Worm (Caenorhabditis elegans) whole organism, young adult: ENCODE measurements around the gene F36H1.3.

Experiments used
- B0019.2 ChIP-seq: fragments of 200-800 bp; sonication (Bioruptor generic); conservative IDR thresholded peaks from 2 replicates; pipeline ENCODE4 v1.3.6; 2022; ENCODE audit warnings: missing genetic modification reagents, missing genetic modification characterization, missing compliant biosample characterization
- B0035.1 ChIP-seq: sonication (generic microtip); optimal IDR thresholded peaks from 2 replicates; lab custom pipeline; 2016; ENCODE audit warnings: missing genetic modification characterization, mild to moderate bottlenecking, missing compliant biosample characterization, missing genotype, missing genetic modification reagents
- B0336.3 ChIP-seq: fragments of 200-800 bp; sonication (Bioruptor generic); IDR thresholded peaks from 2 replicates; pipeline ENCODE4 v1.3.6; 2022; ENCODE audit warnings: missing genetic modification characterization, missing compliant biosample characterization
- C17E4.6 ChIP-seq: fragments of 200-800 bp; sonication (Bioruptor generic); IDR thresholded peaks from 2 replicates; pipeline ENCODE4 v1.3.6; 2022; ENCODE audit warnings: missing genetic modification reagents, missing genetic modification characterization, missing compliant biosample characterization
- D2030.7 ChIP-seq: fragments of 200-800 bp; sonication (Bioruptor generic); IDR thresholded peaks from 2 replicates; pipeline ENCODE4 v1.3.6; 2022; ENCODE audit warnings: missing genetic modification reagents, missing genetic modification characterization, missing compliant biosample characterization
- F10E7.11 ChIP-seq: sonication (generic microtip); optimal IDR thresholded peaks from 2 replicates; lab custom pipeline; 2017; ENCODE audit warnings: mild to moderate bottlenecking, missing genetic modification characterization, moderate library complexity, missing compliant biosample characterization
- F33H1.4 ChIP-seq: fragments of 200-800 bp; sonication (Bioruptor generic); IDR thresholded peaks from 2 replicates; pipeline ENCODE4 v1.3.6; 2022; ENCODE audit warnings: missing genetic modification reagents, missing genetic modification characterization, missing compliant biosample characterization
- F55B11.4 ChIP-seq: sonication (generic microtip); optimal IDR thresholded peaks from 2 replicates; lab custom pipeline; 2016; ENCODE audit warnings: missing compliant biosample characterization, missing genetic modification characterization, borderline replicate concordance; ENCODE audit not compliant: insufficient read depth
- F57C9.4 ChIP-seq: sonication (generic microtip); optimal IDR thresholded peaks from 2 replicates; lab custom pipeline; 2017; ENCODE audit warnings: mild to moderate bottlenecking, missing genetic modification characterization, missing compliant biosample characterization
- T07F8.4 ChIP-seq: sonication (generic microtip); optimal IDR thresholded peaks from 2 replicates; lab custom pipeline; 2016; ENCODE audit warnings: mild to moderate bottlenecking, missing genetic modification characterization, moderate library complexity, missing compliant biosample characterization
- Y53F4B.3 ChIP-seq: fragments of 200-800 bp; sonication (Bioruptor generic); IDR thresholded peaks from 2 replicates; pipeline ENCODE4 v1.3.6; 2022; ENCODE audit warnings: missing genetic modification reagents, missing genetic modification characterization, missing compliant biosample characterization
- Y53G8AR.9 ChIP-seq: fragments of 200-800 bp; sonication (Bioruptor generic); conservative IDR thresholded peaks from 2 replicates; pipeline ENCODE4 v1.3.6; 2022; ENCODE audit warnings: missing genetic modification reagents, missing genetic modification characterization, missing compliant biosample characterization
- ZK185.1 ChIP-seq: sonication (generic microtip); optimal IDR thresholded peaks from 2 replicates; lab custom pipeline; 2016; ENCODE audit warnings: mild to moderate bottlenecking, missing genetic modification characterization, missing compliant biosample characterization; ENCODE audit not compliant: poor library complexity, severe bottlenecking
- ama-1 ChIP-seq, 3 experiments: fragments of 150-350 bp in 1 of 3; sonication (generic microtip) in 2 of 3; optimal IDR thresholded peaks; 2 replicates each; lab custom pipeline; 2014 to 2018; ENCODE audit warnings: missing biosample characterization in 2 of 3, missing genetic modification characterization in 2 of 3, missing genetic modification reagents in 2 of 3
- attf-5 ChIP-seq: fragments of 200-800 bp; sonication (Bioruptor generic); optimal IDR thresholded peaks from 2 replicates; lab custom pipeline; 2018; ENCODE audit warnings: mild to moderate bottlenecking, missing genetic modification characterization, missing compliant biosample characterization
- attf-6 ChIP-seq: fragments of 200-800 bp; sonication (Bioruptor generic); IDR thresholded peaks from 2 replicates; pipeline ENCODE4 v1.3.6; 2022; ENCODE audit warnings: missing genetic modification reagents, missing genetic modification characterization, missing compliant biosample characterization
- ccch-3 ChIP-seq: fragments of 200-800 bp; sonication (Bioruptor generic); optimal IDR thresholded peaks from 2 replicates; lab custom pipeline; 2018; ENCODE audit warnings: mild to moderate bottlenecking, missing genetic modification characterization, missing compliant biosample characterization
- cebp-2 ChIP-seq: fragments of 200-800 bp; sonication (Bioruptor generic); IDR thresholded peaks from 2 replicates; pipeline ENCODE4 v1.3.6; 2022; ENCODE audit warnings: missing genetic modification characterization, missing compliant biosample characterization
- ceh-58 ChIP-seq: fragments of 200-800 bp; sonication (Bioruptor generic); IDR thresholded peaks from 2 replicates; pipeline ENCODE4 v1.3.6; 2022; ENCODE audit warnings: missing genetic modification characterization, missing compliant biosample characterization
- efl-1 ChIP-seq: fragments of 150-350 bp; optimal IDR thresholded peaks from 2 replicates; lab custom pipeline; 2014; ENCODE audit warnings: missing biosample characterization, missing genetic modification reagents, missing genetic modification characterization
- egl-44 ChIP-seq: fragments of 200-800 bp; sonication (Bioruptor generic); IDR thresholded peaks from 2 replicates; pipeline ENCODE4 v1.3.6; 2022; ENCODE audit warnings: missing genetic modification reagents, missing genetic modification characterization, missing compliant biosample characterization
- ets-4 ChIP-seq: fragments of 200-800 bp; sonication (Bioruptor generic); optimal IDR thresholded peaks from 2 replicates; lab custom pipeline; 2018; ENCODE audit warnings: mild to moderate bottlenecking, missing genetic modification characterization, missing compliant biosample characterization
- fkh-3 ChIP-seq: sonication (generic microtip); optimal IDR thresholded peaks from 2 replicates; lab custom pipeline; 2016; ENCODE audit warnings: mild to moderate bottlenecking, missing genetic modification characterization, missing compliant biosample characterization
- hlh-12 ChIP-seq: sonication (generic microtip); optimal IDR thresholded peaks from 2 replicates; lab custom pipeline; 2016; ENCODE audit warnings: missing genetic modification characterization, missing compliant biosample characterization
- let-526 ChIP-seq: fragments of 200-800 bp; sonication (Bioruptor generic); IDR thresholded peaks from 2 replicates; pipeline ENCODE4 v1.3.6; 2022; ENCODE audit warnings: missing genetic modification reagents, missing genetic modification characterization, missing compliant biosample characterization
- lin-26 ChIP-seq: fragments of 200-800 bp; sonication (Bioruptor generic); IDR thresholded peaks from 2 replicates; pipeline ENCODE4 v1.3.6; 2022; ENCODE audit warnings: missing genetic modification reagents, missing genetic modification characterization, missing compliant biosample characterization
- lin-35 ChIP-seq, 3 experiments: fragments of 150-350 bp in 2 of 3; sonication (generic microtip) in 1 of 3; optimal IDR thresholded peaks; 2 replicates each; lab custom pipeline; 2014 to 2018; ENCODE audit warnings: missing biosample characterization in 3 of 3, missing genetic modification characterization in 3 of 3, missing genetic modification reagents in 3 of 3
- lin-54 ChIP-seq: fragments of 200-800 bp; sonication (Bioruptor generic); optimal IDR thresholded peaks from 2 replicates; lab custom pipeline; 2018; ENCODE audit warnings: mild to moderate bottlenecking, missing genetic modification characterization, missing compliant biosample characterization
- lsy-27 ChIP-seq: sonication (generic microtip); optimal IDR thresholded peaks from 2 replicates; lab custom pipeline; 2017; ENCODE audit warnings: missing genetic modification characterization, mild to moderate bottlenecking, missing compliant biosample characterization, antibody characterized with exemption, missing genotype, borderline replicate concordance; ENCODE audit not compliant: insufficient read depth
- madf-3 ChIP-seq: fragments of 200-800 bp; sonication (Bioruptor generic); IDR thresholded peaks from 2 replicates; pipeline ENCODE4 v1.3.6; 2022; ENCODE audit warnings: missing genetic modification reagents, missing genetic modification characterization, missing compliant biosample characterization
- madf-8 ChIP-seq: fragments of 200-800 bp; sonication (Bioruptor generic); conservative IDR thresholded peaks from 2 replicates; pipeline ENCODE4 v1.3.6; 2022; ENCODE audit warnings: missing genetic modification reagents, missing genetic modification characterization, missing compliant biosample characterization
- mel-28 ChIP-seq: sonication (generic microtip); optimal IDR thresholded peaks from 2 replicates; lab custom pipeline; 2016; ENCODE audit warnings: borderline replicate concordance, mild to moderate bottlenecking, missing genetic modification characterization, missing compliant biosample characterization
- mes-4 ChIP-seq: sonication (generic microtip); optimal IDR thresholded peaks from 2 replicates; lab custom pipeline; 2016; ENCODE audit warnings: missing genotype, missing genetic modification characterization, missing compliant biosample characterization
- nfya-1 ChIP-seq: sonication (generic microtip); optimal IDR thresholded peaks from 2 replicates; lab custom pipeline; 2017; ENCODE audit warnings: antibody characterized with exemption, missing compliant biosample characterization, missing genetic modification characterization, borderline replicate concordance; ENCODE audit not compliant: insufficient read depth
- nhr-120 ChIP-seq: fragments of 200-800 bp; sonication (Bioruptor generic); IDR thresholded peaks from 2 replicates; pipeline ENCODE4 v1.3.6; 2022; ENCODE audit warnings: missing genetic modification characterization, missing compliant biosample characterization
- nhr-179 ChIP-seq: sonication (generic microtip); optimal IDR thresholded peaks from 2 replicates; lab custom pipeline; 2016; ENCODE audit warnings: mild to moderate bottlenecking, missing genetic modification characterization, missing compliant biosample characterization
- nhr-90 ChIP-seq: sonication (generic microtip); optimal IDR thresholded peaks from 2 replicates; lab custom pipeline; 2016; ENCODE audit warnings: missing genotype, mild to moderate bottlenecking, missing genetic modification characterization, missing compliant biosample characterization
- pha-4 ChIP-seq: fragments of 150-350 bp; sonication (generic microtip); optimal IDR thresholded peaks from 2 replicates; lab custom pipeline; 2014; ENCODE audit warnings: missing biosample characterization, missing genetic modification reagents, missing genetic modification characterization
- rcor-1 ChIP-seq: fragments of 200-800 bp; sonication (Bioruptor generic); IDR thresholded peaks from 2 replicates; pipeline ENCODE4 v1.3.6; 2022; ENCODE audit warnings: missing genetic modification reagents, missing genetic modification characterization, missing compliant biosample characterization
- rec-8 ChIP-seq, 2 experiments: sonication (generic microtip); optimal IDR thresholded peaks; 2 replicates each; lab custom pipeline; 2016; ENCODE audit warnings: mild to moderate bottlenecking in 2 of 2, missing genetic modification characterization in 2 of 2, missing genetic modification reagents in 2 of 2, missing genotype in 2 of 2, missing biosample characterization in 1 of 2, missing compliant biosample characterization in 1 of 2, moderate library complexity in 1 of 2
- snpc-3.4 ChIP-seq: sonication (generic microtip); optimal IDR thresholded peaks from 2 replicates; lab custom pipeline; 2017; ENCODE audit warnings: missing genetic modification characterization, mild to moderate bottlenecking, missing compliant biosample characterization, antibody characterized with exemption, moderate library complexity, missing genotype, missing genetic modification reagents
- snpc-4 ChIP-seq, 5 experiments: fragments of 150-350 bp in 1 of 5; sonication (generic microtip) in 4 of 5; optimal IDR thresholded peaks; 2 replicates each; lab custom pipeline; 2014 to 2018; ENCODE audit warnings: missing genetic modification characterization in 5 of 5, missing biosample characterization in 3 of 5, antibody characterized with exemption in 2 of 5, mild to moderate bottlenecking in 2 of 5, missing compliant biosample characterization in 2 of 5, missing genotype in 2 of 5, moderate library complexity in 2 of 5, missing genetic modification reagents in 1 of 5
- tbx-9 ChIP-seq: sonication (generic microtip); optimal IDR thresholded peaks from 2 replicates; lab custom pipeline; 2016; ENCODE audit warnings: borderline replicate concordance, missing genetic modification characterization, inconsistent platforms, missing compliant biosample characterization
- xnd-1 ChIP-seq: sonication (generic microtip); optimal IDR thresholded peaks from 2 replicates; lab custom pipeline; 2016; ENCODE audit warnings: missing genotype, missing genetic modification reagents, missing genetic modification characterization, missing compliant biosample characterization
- zfh-2 ChIP-seq: fragments of 200-800 bp; sonication (Bioruptor generic); conservative IDR thresholded peaks from 2 replicates; pipeline ENCODE4 v1.3.6; 2022; ENCODE audit warnings: missing genetic modification reagents, missing genetic modification characterization, missing compliant biosample characterization
- ztf-26 ChIP-seq: sonication (generic microtip); optimal IDR thresholded peaks from 2 replicates; lab custom pipeline; 2017; ENCODE audit warnings: missing genetic modification characterization, missing compliant biosample characterization
- ztf-28 ChIP-seq: fragments of 200-800 bp; sonication (Bioruptor generic); IDR thresholded peaks from 2 replicates; pipeline ENCODE4 v1.3.6; 2022; ENCODE audit warnings: missing genetic modification reagents, missing genetic modification characterization, missing compliant biosample characterization

F36H1.3 gene

DNA sequence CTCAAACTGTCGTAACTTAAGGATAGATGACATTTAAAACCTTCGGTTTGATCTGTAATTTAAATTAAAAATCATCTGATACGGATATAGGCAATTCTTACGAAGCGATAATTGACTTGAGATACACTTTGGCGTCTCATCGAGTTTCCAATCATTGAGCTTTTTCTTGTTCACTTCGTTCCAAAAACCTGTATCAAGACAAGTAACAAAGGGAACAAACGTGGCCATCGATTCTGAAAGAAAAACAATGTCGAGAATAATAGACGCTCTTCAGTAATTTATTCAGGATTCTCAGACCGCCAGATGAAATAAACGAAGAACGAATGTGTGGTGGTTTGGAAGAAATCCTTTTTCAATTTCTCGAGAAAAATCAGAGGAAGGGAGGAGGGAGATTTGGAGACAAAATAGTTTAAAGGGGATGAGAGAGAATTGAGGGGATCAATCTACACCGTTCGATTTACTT, 30.9 kb downstream of the F36H1.3 start, which contains the start of gene atg-7 (continued):
- TF ChIP-seq lin-26 (no peak), zfh-2 (no peak), madf-3 (GFP tag; lab: Robert Waterston, UW) (no peak), B0019.2 (GFP tag; lab: Robert Waterston, UW) (no peak), F10E7.11 (tag; lab: Kevin White, UChicago) (peak; percentile 60), xnd-1 (tag; lab: Kevin White, UChicago) (peak; percentile 28), snpc-4 (GFP tag; optimal IDR thresholded peaks at IDR 0.05; lab: Kevin White, UChicago) (no peak), snpc-4 (tag; optimal IDR thresholded peaks at IDR 0.05; lab: Kevin White, UChicago) (peak in 2 of 4 experiments; percentile 37 to 41), ceh-58 (GFP tag; lab: Robert Waterston, UW) (no peak), mel-28 (tag; lab: Kevin White, UChicago) (no peak), nhr-179 (tag; lab: Kevin White, UChicago) (no peak), lin-54 (peak; percentile 43), snpc-3.4 (no peak), lin-35 (GFP tag; optimal IDR thresholded peaks at IDR 0.05; lab: Kevin White, UChicago) (peak in 1 of 3 experiments; percentile 13), mes-4 (tag; lab: Kevin White, UChicago) (no peak), ets-4 (GFP tag; lab: Kevin White, UChicago) (no peak), tbx-9 (no peak), ccch-3 (GFP tag; lab: Kevin White, UChicago) (no peak), D2030.7 (GFP tag; lab: Robert Waterston, UW) (no peak; the same call in 1 of the 2 replicates), attf-6 (GFP tag; lab: Robert Waterston, UW) (peak; percentile 76; the same call in 1 of the 2 replicates), let-526 (GFP tag; lab: Robert Waterston, UW) (no peak), ZK185.1 (tag; lab: Kevin White, UChicago) (no peak), Y53F4B.3 (no peak), nhr-120 (GFP tag; lab: Robert Waterston, UW) (no peak), hlh-12 (no peak), attf-5 (GFP tag; lab: Kevin White, UChicago) (peak; percentile 15), ztf-26 (tag; lab: Kevin White, UChicago) (no peak), nhr-90 (tag; lab: Kevin White, UChicago) (peak; percentile 7), egl-44 (GFP tag; lab: Robert Waterston, UW) (no peak), madf-8 (no peak), B0336.3 (GFP tag; lab: Robert Waterston, UW) (peak; percentile 72), F33H1.4 (no peak), C17E4.6 (GFP tag; lab: Robert Waterston, UW) (no peak), lsy-27 (no peak), ama-1 (optimal IDR thresholded peaks at IDR 0.05; lab: Kevin White, UChicago) (peak; percentile 92), ama-1 (GFP tag; optimal IDR thresholded peaks at IDR 0.05; lab: Kevin White, UChicago) (peak; percentile 31 to 64), cebp-2 (GFP tag; lab: Robert Waterston, UW) (0 out of 2 replicates have a peak, but pooled peaks have one; percentile 29), B0035.1 (no peak), efl-1 (GFP tag; lab: Kevin White, UChicago) (no peak), rec-8 (tag; optimal IDR thresholded peaks at IDR 0.05; lab: Kevin White, UChicago) (peak in 1 of 2 experiments; percentile 8), F55B11.4 (tag; lab: Kevin White, UChicago) (no peak), T07F8.4 (no peak), pha-4 (tag; lab: Kevin White, UChicago) (no peak), ztf-28 (GFP tag; lab: Robert Waterston, UW) (no peak), F57C9.4 (no peak), Y53G8AR.9 (peak; percentile 40; the same call in 1 of the 2 replicates), nfya-1 (tag; lab: Kevin White, UChicago) (no peak), fkh-3 (tag; lab: Kevin White, UChicago) (no peak), rcor-1 (no peak; the same call in 1 of the 2 replicates)
